Fruit fly (Drosophila melanogaster) whole organism, adult: Measurements from ENCODE around the gene CG18545.

ENCODE experiments used
- CG11617 ChIP-seq: fragments of 200-800 bp; sonication (Bioruptor generic); optimal IDR thresholded peaks from 2 replicates; lab custom pipeline; 2017; ENCODE audit warnings: mild to moderate bottlenecking, missing biosample characterization, missing genetic modification reagents, missing genetic modification characterization
- CG1620 ChIP-seq: fragments of 200-800 bp; sonication (Bioruptor generic); optimal IDR thresholded peaks from 2 replicates; lab custom pipeline; 2016; ENCODE audit warnings: missing biosample characterization, missing genetic modification characterization
- CG33017 ChIP-seq: fragments of 200-800 bp; sonication (Bioruptor generic); optimal IDR thresholded peaks from 2 replicates; lab custom pipeline; 2018; ENCODE audit warnings: missing biosample characterization, mild to moderate bottlenecking, missing genetic modification characterization, moderate library complexity
- CG5204 ChIP-seq: fragments of 200-800 bp; sonication (Bioruptor generic); optimal IDR thresholded peaks from 2 replicates; lab custom pipeline; 2016; ENCODE audit warnings: missing biosample characterization, missing genetic modification characterization
- CG7045 ChIP-seq: fragments of 200-800 bp; sonication (Bioruptor generic); optimal IDR thresholded peaks from 2 replicates; lab custom pipeline; 2017; ENCODE audit warnings: missing biosample characterization, mild to moderate bottlenecking, missing genetic modification characterization
- Clk ChIP-seq: fragments of 200-800 bp; sonication (Bioruptor generic); optimal IDR thresholded peaks from 2 replicates; lab custom pipeline; 2017; ENCODE audit warnings: missing biosample characterization, missing genetic modification characterization
- Mnt ChIP-seq: fragments of 200-800 bp; sonication (Bioruptor generic); optimal IDR thresholded peaks from 2 replicates; lab custom pipeline; 2016; ENCODE audit warnings: missing biosample characterization, mild to moderate bottlenecking, missing genetic modification characterization
- bab1 ChIP-seq: fragments of 200-800 bp; sonication (Bioruptor generic); optimal IDR thresholded peaks from 3 replicates; lab custom pipeline; 2019; ENCODE audit warnings: missing biosample characterization, mild to moderate bottlenecking, missing genetic modification characterization, moderate library complexity
- kay ChIP-seq: fragments of 200-800 bp; sonication (Bioruptor generic); peaks from one replicate; lab custom pipeline; 2016; ENCODE audit warnings: missing biosample characterization, missing genetic modification characterization, borderline replicate concordance
- ovo ChIP-seq: fragments of 200-800 bp; sonication (Bioruptor generic); optimal IDR thresholded peaks from 2 replicates; lab custom pipeline; 2016; ENCODE audit warnings: missing biosample characterization, missing genetic modification characterization

- TF ChIP-seq kay (GFP tag; lab: Kevin White, UChicago) (no peak), Clk (GFP tag; lab: Kevin White, UChicago) (no peak), CG7045 (GFP tag; lab: Kevin White, UChicago) (no peak), CG5204 (GFP tag; lab: Kevin White, UChicago) (no peak), bab1 (GFP tag; lab: Kevin White, UChicago) (no peak), CG33017 (peak; percentile 9), CG1620 (peak; percentile 47), ovo (no peak), CG11617 (GFP tag; lab: Kevin White, UChicago) (peak; percentile 41), Mnt (GFP tag; lab: Kevin White, UChicago) (no peak)
These were observed 29.5 kb upstream of the CG18545 start, which contains the start of gene CG6293 for dm6 chr3R:10311076-10311744.
